Worm (Caenorhabditis elegans): ENCODE measurements around the gene scl-27.

DNA sequence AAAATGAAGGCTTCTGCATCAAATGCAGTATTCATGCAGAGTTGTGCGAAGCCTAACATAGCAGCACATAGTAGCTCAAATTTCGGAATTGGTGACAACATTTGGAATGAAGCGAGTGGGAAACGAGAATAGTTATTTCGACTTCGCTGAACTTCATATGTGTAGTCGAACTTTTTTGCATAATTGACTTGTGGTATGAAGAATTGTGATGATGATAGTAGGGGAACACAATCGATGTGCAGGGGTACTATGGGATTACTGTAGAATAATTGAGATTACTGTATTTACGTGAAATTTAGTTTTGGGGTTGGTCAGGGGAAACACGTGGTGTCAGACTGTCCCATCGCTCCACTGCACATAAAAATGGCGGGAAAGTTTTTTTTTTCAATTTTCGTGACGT is 41.1 kb downstream of the scl-27 start, which contains the start of gene B0554.7:
- no peak for TF ChIP-seq lin-39 (tag; optimal IDR thresholded peaks at IDR 0.05)
- no peak for TF ChIP-seq fos-1 (tag; optimal IDR thresholded peaks at IDR 0.05)
- TF ChIP-seq nhr-11 (tag; optimal IDR thresholded peaks at IDR 0.05): no peak
- TF ChIP-seq aly-2 (tag; optimal IDR thresholded peaks at IDR 0.05): no peak
- no peak for TF ChIP-seq unc-62 (GFP tag; optimal IDR thresholded peaks at IDR 0.05)
- no peak for TF ChIP-seq nhr-12 (tag; optimal IDR thresholded peaks at IDR 0.05)
- TF ChIP-seq egl-27 (tag; optimal IDR thresholded peaks at IDR 0.05): no peak
- TF ChIP-seq fkh-10 (GFP tag; optimal IDR thresholded peaks at IDR 0.05): no peak
- no peak for TF ChIP-seq sea-2 (GFP tag; optimal IDR thresholded peaks at IDR 0.05)
- no peak for TF ChIP-seq nhr-77 (tag; optimal IDR thresholded peaks at IDR 0.05)
- no peak for TF ChIP-seq elt-3 (tag; optimal IDR thresholded peaks at IDR 0.05)

Measured in whole organism, L3 larva.